Fruit fly (Drosophila melanogaster) whole organism, embryonic: ENCODE measurements around the gene CG32276.
A peak's percentile ranks its signal among the peaks of the same experiment; 100 is the strongest.

Experiments
- Awh ChIP-seq: fragments of 200-800 bp; sonication (Bioruptor generic); IDR thresholded peaks from 2 replicates; pipeline ENCODE4, ENCODE4 v1.3.6; 2022; ENCODE audit warnings: missing biosample characterization, missing genetic modification characterization
- CG10462 ChIP-seq: fragments of 200-800 bp; sonication (Bioruptor generic); optimal IDR thresholded peaks from 2 replicates; lab custom pipeline; 2016; ENCODE audit warnings: missing biosample characterization, missing genetic modification characterization
- CG10565 ChIP-seq: fragments of 200-800 bp; sonication (Bioruptor generic); optimal IDR thresholded peaks from 3 replicates; lab custom pipeline; 2016; ENCODE audit warnings: missing biosample characterization, mild to moderate bottlenecking, missing genetic modification characterization
- CG10979 ChIP-seq: fragments of 200-800 bp; sonication (Bioruptor generic); optimal IDR thresholded peaks from 2 replicates; lab custom pipeline; 2018; ENCODE audit warnings: missing biosample characterization, mild to moderate bottlenecking, missing genetic modification characterization, moderate library complexity
- CG15479 ChIP-seq: fragments of 200-800 bp; sonication (Bioruptor generic); optimal IDR thresholded peaks from 3 replicates; lab custom pipeline; 2019; ENCODE audit warnings: missing biosample characterization, mild to moderate bottlenecking, missing genetic modification characterization, moderate library complexity
- CG16863 ChIP-seq: fragments of 200-800 bp; sonication (Bioruptor generic); optimal IDR thresholded peaks from 3 replicates; lab custom pipeline; 2016; ENCODE audit warnings: missing biosample characterization, missing genetic modification characterization
- CG18262 ChIP-seq: fragments of 200-800 bp; optimal IDR thresholded peaks from 3 replicates; lab custom pipeline; 2019; ENCODE audit warnings: missing biosample characterization, mild to moderate bottlenecking, missing genetic modification characterization, moderate library complexity
- CG30020 ChIP-seq: fragments of 200-800 bp; optimal IDR thresholded peaks from 2 replicates; lab custom pipeline; 2019; ENCODE audit warnings: missing biosample characterization, mild to moderate bottlenecking, missing genetic modification characterization, moderate library complexity
- CG31365 ChIP-seq: fragments of 200-800 bp; sonication (Bioruptor generic); optimal IDR thresholded peaks from 2 replicates; lab custom pipeline; 2018; ENCODE audit warnings: missing biosample characterization, mild to moderate bottlenecking, missing genetic modification characterization
- CG31388 ChIP-seq: fragments of 200-800 bp; sonication (Bioruptor generic); optimal IDR thresholded peaks from 2 replicates; lab custom pipeline; 2016; ENCODE audit warnings: missing biosample characterization, missing genetic modification characterization
- CG32772 ChIP-seq: fragments of 200-800 bp; sonication (Bioruptor generic); IDR thresholded peaks from 2 replicates; pipeline ENCODE4 v1.3.6; 2022; ENCODE audit warnings: missing biosample characterization, missing genetic modification characterization
- CG3407 ChIP-seq: fragments of 200-800 bp; sonication (Bioruptor generic); optimal IDR thresholded peaks from 2 replicates; lab custom pipeline; 2018; ENCODE audit warnings: missing biosample characterization, mild to moderate bottlenecking, missing genetic modification characterization
- CG42726 ChIP-seq: fragments of 200-800 bp; sonication (Bioruptor generic); IDR thresholded peaks from 2 replicates; pipeline ENCODE4 v1.3.6; 2022; ENCODE audit warnings: missing biosample characterization, missing genetic modification characterization; ENCODE audit not compliant: partially characterized antibody
- CG4707 ChIP-seq: fragments of 200-800 bp; sonication (Bioruptor generic); optimal IDR thresholded peaks from 2 replicates; lab custom pipeline; 2018; ENCODE audit warnings: missing biosample characterization, mild to moderate bottlenecking, missing genetic modification characterization, moderate library complexity
- CG4820 ChIP-seq: fragments of 200-800 bp; sonication (Bioruptor generic); optimal IDR thresholded peaks from 3 replicates; lab custom pipeline; 2016; ENCODE audit warnings: missing biosample characterization, missing genetic modification characterization
- CG5953 ChIP-seq: fragments of 200-800 bp; sonication (Bioruptor generic); IDR thresholded peaks from 2 replicates; pipeline ENCODE4 v1.3.6; 2022; ENCODE audit warnings: missing biosample characterization, missing genetic modification characterization
- CG6175 ChIP-seq: fragments of 200-800 bp; sonication (Bioruptor generic); IDR thresholded peaks from 3 replicates; pipeline ENCODE4 v1.3.6; 2022; ENCODE audit warnings: missing biosample characterization, missing genetic modification characterization
- CG6254 ChIP-seq: fragments of 200-800 bp; sonication (Bioruptor generic); optimal IDR thresholded peaks from 3 replicates; lab custom pipeline; 2017; ENCODE audit warnings: mild to moderate bottlenecking, missing biosample characterization, missing genetic modification reagents, missing genetic modification characterization
- CG6765 ChIP-seq: fragments of 200-800 bp; sonication (Bioruptor generic); optimal IDR thresholded peaks from 3 replicates; lab custom pipeline; 2017; ENCODE audit warnings: missing biosample characterization, mild to moderate bottlenecking, missing genetic modification characterization
- CG8765 ChIP-seq: fragments of 200-800 bp; sonication (Bioruptor generic); IDR thresholded peaks from 2 replicates; pipeline ENCODE4 v1.3.6; 2022; ENCODE audit warnings: missing biosample characterization, missing genetic modification characterization
- CG9797 ChIP-seq: fragments of 200-800 bp; sonication (Bioruptor generic); optimal IDR thresholded peaks from 3 replicates; lab custom pipeline; 2018; ENCODE audit warnings: missing biosample characterization, mild to moderate bottlenecking, missing genetic modification characterization
- Chrac-16 ChIP-seq: fragments of 200-800 bp; sonication (Bioruptor generic); optimal IDR thresholded peaks from 3 replicates; lab custom pipeline; 2016; ENCODE audit warnings: missing biosample characterization, missing genetic modification characterization
- CoRest ChIP-seq: fragments of 200-800 bp; sonication (Bioruptor generic); optimal IDR thresholded peaks from 3 replicates; lab custom pipeline; 2018; ENCODE audit warnings: missing biosample characterization, mild to moderate bottlenecking, missing genetic modification characterization, moderate library complexity
- Deaf1 ChIP-seq: fragments of 200-800 bp; optimal IDR thresholded peaks from 3 replicates; lab custom pipeline; 2019; ENCODE audit warnings: missing biosample characterization, mild to moderate bottlenecking, missing genetic modification characterization, moderate library complexity
- Dip2 ChIP-seq: fragments of 200-800 bp; sonication (Bioruptor generic); IDR thresholded peaks from 2 replicates; pipeline ENCODE4 v1.3.6; 2022; ENCODE audit warnings: missing biosample characterization, missing genetic modification characterization
- Dll ChIP-seq: fragments of 200-800 bp; sonication (Bioruptor generic); IDR thresholded peaks from 4 replicates; pipeline ENCODE4 v1.3.6; 2022; ENCODE audit warnings: missing biosample characterization, missing genetic modification characterization; ENCODE audit not compliant: partially characterized antibody
- Ets97D ChIP-seq: fragments of 200-800 bp; sonication (Bioruptor generic); optimal IDR thresholded peaks from 3 replicates; lab custom pipeline; 2016; ENCODE audit warnings: missing biosample characterization, missing genetic modification characterization
- HHEX ChIP-seq: fragments of 200-800 bp; sonication (Bioruptor generic); optimal IDR thresholded peaks from 3 replicates; lab custom pipeline; 2017; ENCODE audit warnings: missing biosample characterization, mild to moderate bottlenecking, missing genetic modification characterization, missing genetic modification reagents
- HLHmδ ChIP-seq: fragments of 200-800 bp; sonication (Bioruptor generic); optimal IDR thresholded peaks from 2 replicates; lab custom pipeline; 2018; ENCODE audit warnings: missing biosample characterization, mild to moderate bottlenecking, missing genetic modification characterization, moderate library complexity
- HmgZ ChIP-seq: fragments of 200-800 bp; sonication (Bioruptor generic); optimal IDR thresholded peaks from 2 replicates; lab custom pipeline; 2018; ENCODE audit warnings: missing biosample characterization, mild to moderate bottlenecking, missing genetic modification characterization
- Nf-YC ChIP-seq: fragments of 200-800 bp; optimal IDR thresholded peaks from 3 replicates; lab custom pipeline; 2019; ENCODE audit warnings: missing biosample characterization, mild to moderate bottlenecking, missing genetic modification characterization, moderate library complexity
- Tbp ChIP-seq: fragments of >200 bp; optimal IDR thresholded peaks from 2 replicates; lab custom pipeline; 2018; ENCODE audit warnings: missing biosample characterization, missing genetic modification characterization
- Xbp1 ChIP-seq: fragments of 200-800 bp; sonication (Bioruptor generic); optimal IDR thresholded peaks from 3 replicates; lab custom pipeline; 2016; ENCODE audit warnings: missing biosample characterization, mild to moderate bottlenecking, missing genetic modification characterization
- ac ChIP-seq: fragments of 200-800 bp; sonication (Bioruptor generic); optimal IDR thresholded peaks from 3 replicates; lab custom pipeline; 2017; ENCODE audit warnings: missing biosample characterization, mild to moderate bottlenecking, missing genetic modification characterization
- br ChIP-seq: fragments of >200 bp; optimal IDR thresholded peaks from 2 replicates; lab custom pipeline; 2017
- crc ChIP-seq: fragments of 200-800 bp; sonication (Bioruptor generic); optimal IDR thresholded peaks from 2 replicates; lab custom pipeline; 2016; ENCODE audit warnings: missing biosample characterization, missing genetic modification characterization
- croc ChIP-seq: fragments of 200-800 bp; sonication (Bioruptor generic); conservative IDR thresholded peaks from 3 replicates; pipeline ENCODE4 v1.3.6; 2022; ENCODE audit warnings: missing biosample characterization, missing genetic modification characterization
- dan ChIP-seq: fragments of 200-800 bp; sonication (Bioruptor generic); IDR thresholded peaks from 2 replicates; pipeline ENCODE4 v1.3.6; 2022; ENCODE audit warnings: missing biosample characterization, missing genetic modification characterization
- dmrt11E ChIP-seq: fragments of 200-800 bp; sonication (Bioruptor generic); optimal IDR thresholded peaks from 3 replicates; lab custom pipeline; 2018; ENCODE audit warnings: missing biosample characterization, mild to moderate bottlenecking, missing genetic modification characterization, moderate library complexity
- emc ChIP-seq: fragments of 200-800 bp; sonication (Bioruptor generic); optimal IDR thresholded peaks from 2 replicates; lab custom pipeline; 2016; ENCODE audit warnings: missing biosample characterization, missing genetic modification characterization
- jigr1 ChIP-seq: fragments of 200-800 bp; sonication (Bioruptor generic); IDR thresholded peaks from 3 replicates; pipeline ENCODE4 v1.3.6; 2022; ENCODE audit warnings: missing biosample characterization, missing genetic modification characterization
- klu ChIP-seq: fragments of 200-800 bp; sonication (Bioruptor generic); IDR thresholded peaks from 2 replicates; pipeline ENCODE4 v1.3.6; 2022; ENCODE audit warnings: missing biosample characterization, missing genetic modification characterization
- lab ChIP-seq: fragments of 200-800 bp; sonication (Bioruptor generic); optimal IDR thresholded peaks from 3 replicates; lab custom pipeline; 2017; ENCODE audit warnings: missing biosample characterization, missing genetic modification characterization, mild to moderate bottlenecking, moderate library complexity, missing genetic modification reagents
- odd ChIP-seq: fragments of 200-800 bp; sonication (Bioruptor generic); optimal IDR thresholded peaks from 2 replicates; lab custom pipeline; 2017; ENCODE audit warnings: missing biosample characterization, mild to moderate bottlenecking, missing genetic modification characterization
- p53 ChIP-seq: fragments of 200-800 bp; sonication (Bioruptor generic); optimal IDR thresholded peaks from 2 replicates; lab custom pipeline; 2016; ENCODE audit warnings: missing biosample characterization, missing genetic modification characterization
- pita ChIP-seq: fragments of 200-800 bp; sonication (Bioruptor generic); optimal IDR thresholded peaks from 2 replicates; lab custom pipeline; 2017; ENCODE audit warnings: missing biosample characterization, mild to moderate bottlenecking, missing genetic modification characterization
- scrt ChIP-seq: fragments of 200-800 bp; sonication (Bioruptor generic); optimal IDR thresholded peaks from 2 replicates; lab custom pipeline; 2018; ENCODE audit warnings: missing biosample characterization, mild to moderate bottlenecking, missing genetic modification characterization, moderate library complexity
- sima ChIP-seq: fragments of 200-800 bp; sonication (Bioruptor generic); optimal IDR thresholded peaks from 2 replicates; lab custom pipeline; 2016; ENCODE audit warnings: missing biosample characterization, missing genetic modification characterization
- so ChIP-seq: fragments of 200-800 bp; sonication (Bioruptor generic); IDR thresholded peaks from 3 replicates; pipeline ENCODE4 v1.3.6; 2022; ENCODE audit warnings: missing biosample characterization, missing genetic modification characterization
- stwl ChIP-seq: fragments of 200-800 bp; sonication (Bioruptor generic); optimal IDR thresholded peaks from 3 replicates; lab custom pipeline; 2018; ENCODE audit warnings: missing biosample characterization, mild to moderate bottlenecking, missing genetic modification characterization, moderate library complexity
- ttk ChIP-seq: fragments of 200-800 bp; sonication (Bioruptor generic); IDR thresholded peaks from 2 replicates; pipeline ENCODE4 v2.1.2; 2022; ENCODE audit warnings: missing biosample characterization, missing genetic modification characterization

The CG32276 gene

dm6 chr3L:3184104-3184503, 14.7 kb downstream of the CG32276 start, which contains the start of gene CG42494:
Gene CG42494 (plus strand): TSS chr3L:3184404.
- TF ChIP-seq CG10565 (GFP tag; lab: Kevin White, UChicago) (no peak), CoRest (no peak), Dll (GFP tag; lab: Robert Waterston, UW) (no peak), CG6765 (GFP tag; lab: Kevin White, UChicago) (no peak), CG10979 (tag; lab: Kevin White, UChicago) (no peak), klu (GFP tag; lab: Robert Waterston, UW) (no peak), br (no peak), CG8765 (GFP tag; lab: Robert Waterston, UW) (no peak), lab (GFP tag; lab: Kevin White, UChicago) (no peak), Deaf1 (no peak), CG4820 (GFP tag; lab: Kevin White, UChicago) (no peak), Dip2 (GFP tag; lab: Robert Waterston, UW) (no peak), crc (GFP tag; lab: Kevin White, UChicago) (no peak), CG15479 (GFP tag; lab: Kevin White, UChicago) (no peak), Ets97D (GFP tag; lab: Kevin White, UChicago) (no peak), odd (GFP tag; lab: Kevin White, UChicago) (no peak), CG32772 (GFP tag; lab: Robert Waterston, UW) (no peak), CG3407 (GFP tag; lab: Kevin White, UChicago) (no peak), CG31365 (tag; lab: Kevin White, UChicago) (no peak), sima (GFP tag; lab: Kevin White, UChicago) (no peak)

- TF ChIP-seq Awh (GFP tag; lab: Robert Waterston, UW) (peak; percentile 86), stwl (tag; lab: Kevin White, UChicago) (no peak), croc (GFP tag; lab: Robert Waterston, UW) (peak; percentile 83), HmgZ (tag; lab: Kevin White, UChicago) (peak; percentile 85), CG10462 (GFP tag; lab: Kevin White, UChicago) (peak; percentile 64), Chrac-16 (GFP tag; lab: Kevin White, UChicago) (peak; percentile 81), CG16863 (GFP tag; lab: Kevin White, UChicago) (peak; percentile 79), Xbp1 (peak; percentile 85), klu (GFP tag; lab: Robert Waterston, UW) (peak; percentile 62), CG5953 (GFP tag; lab: Robert Waterston, UW) (peak; percentile 29; the same call in 1 of the 2 replicates), Nf-YC (tag; lab: Kevin White, UChicago) (no peak), p53 (GFP tag; lab: Kevin White, UChicago) (no peak), dan (peak; percentile 65), Tbp (GFP tag; lab: Kevin White, UChicago) (no peak), emc (GFP tag; lab: Kevin White, UChicago) (no peak), CG4707 (GFP tag; lab: Kevin White, UChicago) (peak; percentile 63), CG6254 (GFP tag; lab: Kevin White, UChicago) (peak; percentile 88), HHEX (GFP tag; lab: Kevin White, UChicago) (peak; percentile 89), so (GFP tag; lab: Robert Waterston, UW) (peak; percentile 70; the same call in 2 of the 3 replicates), HLHmδ (no peak), CG31388 (peak; percentile 44), ac (GFP tag; lab: Kevin White, UChicago) (peak; percentile 26), CG42726 (GFP tag; lab: Robert Waterston, UW) (no peak), pita (GFP tag; lab: Kevin White, UChicago) (no peak), CG6175 (GFP tag; lab: Robert Waterston, UW) (peak; percentile 78), ttk (peak; percentile 75), CG30020 (tag; lab: Kevin White, UChicago) (no peak), CG18262 (peak; percentile 89), CG9797 (GFP tag; lab: Kevin White, UChicago) (no peak), crc (GFP tag; lab: Kevin White, UChicago) (peak; percentile 78), dmrt11E (tag; lab: Kevin White, UChicago) (peak; percentile 85), jigr1 (GFP tag; lab: Robert Waterston, UW) (peak; percentile 23; the same call in 1 of the 3 replicates), scrt (GFP tag; lab: Kevin White, UChicago) (no peak)
These were observed 19.4 kb downstream of the CG32276 start for dm6 chr3L:3179474-3179873.
